Fruit fly (Drosophila melanogaster) whole organism, pupa: ENCODE results near the gene pum.

Experiments used
- CG15710 ChIP-seq: fragments of 200-800 bp; sonication (Bioruptor generic); optimal IDR thresholded peaks from 2 replicates; lab custom pipeline; 2018; ENCODE audit warnings: missing biosample characterization, mild to moderate bottlenecking, missing genetic modification characterization, moderate library complexity
- CG9948 ChIP-seq: fragments of 200-800 bp; sonication (Bioruptor generic); optimal IDR thresholded peaks from 2 replicates; lab custom pipeline; 2018; ENCODE audit warnings: missing biosample characterization, mild to moderate bottlenecking, missing genetic modification characterization, moderate library complexity
- Pif1B ChIP-seq: fragments of 200-800 bp; sonication (Bioruptor generic); optimal IDR thresholded peaks from 3 replicates; lab custom pipeline; 2016; ENCODE audit warnings: missing biosample characterization, missing genetic modification characterization

dm6 chr3R:9258252-9259225, 21.1 kb upstream of the pum start, which contains the start of the genes Ibf2 and Ibf1:
- TF ChIP-seq CG9948 (tag; lab: Kevin White, UChicago) (no peak), CG15710 (tag; lab: Kevin White, UChicago) (no peak), Pif1B (no peak)
